Fruit fly (Drosophila melanogaster) whole organism, embryonic: ENCODE data around the gene CG5506.
A peak's percentile ranks its signal among the peaks of the same experiment; 100 is the strongest.

ENCODE experiments used
- BEAF-32 ChIP-seq: fragments of 200-800 bp; sonication (Bioruptor generic); optimal IDR thresholded peaks from 3 replicates; lab custom pipeline; 2017; ENCODE audit warnings: missing biosample characterization, missing genetic modification characterization, mild to moderate bottlenecking, moderate library complexity, missing genetic modification reagents
- CG10267 ChIP-seq: fragments of 200-800 bp; sonication (Bioruptor generic); optimal IDR thresholded peaks from 2 replicates; lab custom pipeline; 2018; ENCODE audit warnings: missing biosample characterization, mild to moderate bottlenecking, missing genetic modification characterization, moderate library complexity
- CG11723 ChIP-seq: fragments of 200-800 bp; sonication (Bioruptor generic); optimal IDR thresholded peaks from 2 replicates; lab custom pipeline; 2017; ENCODE audit warnings: missing biosample characterization, mild to moderate bottlenecking, missing genetic modification characterization
- CG12769 ChIP-seq: fragments of 200-800 bp; sonication (Bioruptor generic); optimal IDR thresholded peaks from 2 replicates; lab custom pipeline; 2019; ENCODE audit warnings: missing biosample characterization, mild to moderate bottlenecking, missing genetic modification characterization, moderate library complexity
- CG13894 ChIP-seq: fragments of 200-800 bp; sonication (Bioruptor generic); optimal IDR thresholded peaks from 3 replicates; lab custom pipeline; 2018; ENCODE audit warnings: missing biosample characterization, mild to moderate bottlenecking, missing genetic modification characterization, moderate library complexity
- CG17359 ChIP-seq: fragments of 200-800 bp; sonication (Bioruptor generic); optimal IDR thresholded peaks from 3 replicates; lab custom pipeline; 2018; ENCODE audit warnings: missing biosample characterization, mild to moderate bottlenecking, missing genetic modification characterization, moderate library complexity
- CG17829 ChIP-seq: fragments of 200-800 bp; optimal IDR thresholded peaks from 2 replicates; lab custom pipeline; 2019; ENCODE audit warnings: missing biosample characterization, mild to moderate bottlenecking, missing genetic modification characterization, moderate library complexity
- CG2116 ChIP-seq: fragments of 200-800 bp; sonication (Bioruptor generic); optimal IDR thresholded peaks from 3 replicates; lab custom pipeline; 2018; ENCODE audit warnings: missing biosample characterization, mild to moderate bottlenecking, missing genetic modification characterization
- CG2129 ChIP-seq: fragments of 200-800 bp; sonication (Bioruptor generic); IDR thresholded peaks from 2 replicates; pipeline ENCODE4 v1.3.6; 2022; ENCODE audit warnings: missing biosample characterization, missing genetic modification characterization; ENCODE audit not compliant: partially characterized antibody
- CG2712 ChIP-seq: fragments of 200-800 bp; optimal IDR thresholded peaks from 3 replicates; lab custom pipeline; 2019; ENCODE audit warnings: missing biosample characterization, mild to moderate bottlenecking, missing genetic modification characterization, moderate library complexity
- CG30020 ChIP-seq: fragments of 200-800 bp; optimal IDR thresholded peaks from 2 replicates; lab custom pipeline; 2019; ENCODE audit warnings: missing biosample characterization, mild to moderate bottlenecking, missing genetic modification characterization, moderate library complexity
- CG32772 ChIP-seq: fragments of 200-800 bp; sonication (Bioruptor generic); IDR thresholded peaks from 2 replicates; pipeline ENCODE4 v1.3.6; 2022; ENCODE audit warnings: missing biosample characterization, missing genetic modification characterization
- CG34422 ChIP-seq: fragments of 200-800 bp; sonication (Bioruptor generic); IDR thresholded peaks from 3 replicates; pipeline ENCODE4 v1.3.6; 2022; ENCODE audit warnings: missing biosample characterization, missing genetic modification characterization
- CG4360 ChIP-seq: fragments of 200-800 bp; sonication (Bioruptor generic); IDR thresholded peaks from 2 replicates; pipeline ENCODE4 v1.3.6; 2022; ENCODE audit warnings: missing biosample characterization, missing genetic modification characterization
- CG6272 ChIP-seq: fragments of 200-800 bp; sonication (Bioruptor generic); IDR thresholded peaks from 2 replicates; pipeline ENCODE4 v1.3.6; 2022; ENCODE audit warnings: missing biosample characterization, missing genetic modification characterization
- CG9609 ChIP-seq: fragments of 200-800 bp; sonication (Bioruptor generic); optimal IDR thresholded peaks from 3 replicates; lab custom pipeline; 2016; ENCODE audit warnings: missing biosample characterization, missing genetic modification characterization
- CTCF ChIP-seq: fragments of 200-800 bp; sonication (Bioruptor generic); optimal IDR thresholded peaks from 2 replicates; lab custom pipeline; 2017; ENCODE audit warnings: missing biosample characterization, mild to moderate bottlenecking, missing genetic modification characterization, moderate library complexity
- CoRest ChIP-seq: fragments of 200-800 bp; sonication (Bioruptor generic); optimal IDR thresholded peaks from 3 replicates; lab custom pipeline; 2018; ENCODE audit warnings: missing biosample characterization, mild to moderate bottlenecking, missing genetic modification characterization, moderate library complexity
- CrebB ChIP-seq: fragments of 200-800 bp; sonication (Bioruptor generic); optimal IDR thresholded peaks from 3 replicates; lab custom pipeline; 2018; ENCODE audit warnings: missing biosample characterization, mild to moderate bottlenecking, missing genetic modification characterization
- Dref ChIP-seq: fragments of 200-800 bp; sonication (Bioruptor generic); IDR thresholded peaks from 2 replicates; pipeline ENCODE4 v1.3.6; 2022; ENCODE audit warnings: missing biosample characterization, missing genetic modification characterization
- Ets97D ChIP-seq: fragments of 200-800 bp; sonication (Bioruptor generic); optimal IDR thresholded peaks from 3 replicates; lab custom pipeline; 2016; ENCODE audit warnings: missing biosample characterization, missing genetic modification characterization
- Fer1 ChIP-seq: fragments of 200-800 bp; sonication (Bioruptor generic); optimal IDR thresholded peaks from 2 replicates; lab custom pipeline; 2017; ENCODE audit warnings: missing biosample characterization, mild to moderate bottlenecking, missing genetic modification characterization
- Hmr ChIP-seq: fragments of 200-800 bp; sonication (Bioruptor generic); optimal IDR thresholded peaks from 3 replicates; lab custom pipeline; 2017; ENCODE audit warnings: mild to moderate bottlenecking, missing biosample characterization, missing genetic modification reagents, missing genetic modification characterization
- Hr39 ChIP-seq: fragments of >200 bp; optimal IDR thresholded peaks from 2 replicates; lab custom pipeline; 2017
- NFAT ChIP-seq: fragments of 200-800 bp; sonication (Bioruptor generic); IDR thresholded peaks from 2 replicates; pipeline ENCODE4 v1.3.6; 2022; ENCODE audit warnings: missing biosample characterization, missing genetic modification characterization
- Nf-YC ChIP-seq: fragments of 200-800 bp; optimal IDR thresholded peaks from 3 replicates; lab custom pipeline; 2019; ENCODE audit warnings: missing biosample characterization, mild to moderate bottlenecking, missing genetic modification characterization, moderate library complexity
- PHDP ChIP-seq: fragments of 200-800 bp; sonication (Bioruptor generic); optimal IDR thresholded peaks from 3 replicates; lab custom pipeline; 2018; ENCODE audit warnings: missing biosample characterization, mild to moderate bottlenecking, missing genetic modification characterization, moderate library complexity
- Ravus ChIP-seq: fragments of 200-800 bp; sonication (Bioruptor generic); IDR thresholded peaks from 2 replicates; pipeline ENCODE4 v1.3.6; 2022; ENCODE audit warnings: missing biosample characterization, missing genetic modification characterization
- Vsx1 ChIP-seq: fragments of 200-800 bp; sonication (Bioruptor generic); optimal IDR thresholded peaks from 2 replicates; lab custom pipeline; 2017; ENCODE audit warnings: missing biosample characterization, mild to moderate bottlenecking, missing genetic modification characterization, missing genetic modification reagents
- ab ChIP-seq: fragments of 200-800 bp; sonication (Bioruptor generic); optimal IDR thresholded peaks from 2 replicates; lab custom pipeline; 2016; ENCODE audit warnings: missing biosample characterization, missing genetic modification characterization
- abd-A ChIP-seq: fragments of 200-800 bp; sonication (Bioruptor generic); optimal IDR thresholded peaks from 3 replicates; lab custom pipeline; 2019; ENCODE audit warnings: missing biosample characterization, mild to moderate bottlenecking, missing genetic modification characterization, moderate library complexity
- ac ChIP-seq: fragments of 200-800 bp; sonication (Bioruptor generic); optimal IDR thresholded peaks from 3 replicates; lab custom pipeline; 2017; ENCODE audit warnings: missing biosample characterization, mild to moderate bottlenecking, missing genetic modification characterization
- da ChIP-seq: fragments of 200-800 bp; sonication (Bioruptor generic); optimal IDR thresholded peaks from 2 replicates; lab custom pipeline; 2016; ENCODE audit warnings: missing biosample characterization, missing genetic modification characterization
- ems ChIP-seq: fragments of 200-800 bp; sonication (Bioruptor generic); optimal IDR thresholded peaks from 3 replicates; lab custom pipeline; 2016; ENCODE audit warnings: missing biosample characterization, missing genetic modification characterization
- ewg ChIP-seq: fragments of 200-800 bp; sonication (Bioruptor generic); optimal IDR thresholded peaks from 3 replicates; lab custom pipeline; 2017; ENCODE audit warnings: mild to moderate bottlenecking, missing biosample characterization, missing genetic modification reagents, missing genetic modification characterization
- fd64A ChIP-seq: fragments of 200-800 bp; sonication (Bioruptor generic); optimal IDR thresholded peaks from 3 replicates; lab custom pipeline; 2018; ENCODE audit warnings: missing biosample characterization, mild to moderate bottlenecking, missing genetic modification characterization
- jing ChIP-seq: fragments of 200-800 bp; sonication (Bioruptor generic); optimal IDR thresholded peaks from 2 replicates; lab custom pipeline; 2018; ENCODE audit warnings: missing biosample characterization, mild to moderate bottlenecking, missing genetic modification characterization
- ken ChIP-seq: fragments of 200-800 bp; sonication (Bioruptor generic); IDR thresholded peaks from 3 replicates; pipeline ENCODE4 v1.3.6; 2022; ENCODE audit warnings: missing biosample characterization, missing genetic modification characterization
- mirr ChIP-seq: fragments of 200-800 bp; sonication (Bioruptor generic); optimal IDR thresholded peaks from 3 replicates; lab custom pipeline; 2018; ENCODE audit warnings: missing biosample characterization, mild to moderate bottlenecking, missing genetic modification characterization
- nmo ChIP-seq: fragments of 200-800 bp; sonication (Bioruptor generic); optimal IDR thresholded peaks from 2 replicates; lab custom pipeline; 2018; ENCODE audit warnings: missing biosample characterization, mild to moderate bottlenecking, missing genetic modification characterization, moderate library complexity
- rib ChIP-seq: fragments of 200-800 bp; sonication (Bioruptor generic); IDR thresholded peaks from 2 replicates; pipeline ENCODE4 v1.3.6; 2022; ENCODE audit warnings: missing biosample characterization, missing genetic modification characterization
- sc ChIP-seq, 3 experiments: fragments of >200 bp in 2 of 3; fragments of 200-800 bp in 1 of 3; sonication (Bioruptor generic) in 1 of 3; optimal IDR thresholded peaks; 2 replicates in 2 of 3; 3 replicates in 1 of 3; lab custom pipeline; 2017; ENCODE audit warnings: mild to moderate bottlenecking in 1 of 3, missing biosample characterization in 1 of 3, missing genetic modification characterization in 1 of 3, missing genetic modification reagents in 1 of 3
- scrt ChIP-seq: fragments of 200-800 bp; sonication (Bioruptor generic); optimal IDR thresholded peaks from 2 replicates; lab custom pipeline; 2018; ENCODE audit warnings: missing biosample characterization, mild to moderate bottlenecking, missing genetic modification characterization, moderate library complexity
- stc ChIP-seq: fragments of 200-800 bp; sonication (Bioruptor generic); IDR thresholded peaks from 2 replicates; pipeline ENCODE4 v1.3.6; 2022; ENCODE audit warnings: missing biosample characterization, missing genetic modification characterization
- stwl ChIP-seq: fragments of 200-800 bp; sonication (Bioruptor generic); optimal IDR thresholded peaks from 3 replicates; lab custom pipeline; 2018; ENCODE audit warnings: missing biosample characterization, mild to moderate bottlenecking, missing genetic modification characterization, moderate library complexity
- tll ChIP-seq, 2 experiments: fragments of 200-800 bp in 1 of 2; fragments of >200 bp in 1 of 2; sonication (Bioruptor generic) in 1 of 2; optimal IDR thresholded peaks; 2 replicates each; lab custom pipeline; 2017 to 2019; ENCODE audit warnings: missing biosample characterization in 2 of 2, missing genetic modification characterization in 2 of 2, mild to moderate bottlenecking in 1 of 2, moderate library complexity in 1 of 2
- unpg ChIP-seq: fragments of 200-800 bp; sonication (Bioruptor generic); optimal IDR thresholded peaks from 3 replicates; lab custom pipeline; 2018; ENCODE audit warnings: missing biosample characterization, mild to moderate bottlenecking, missing genetic modification characterization, moderate library complexity
- zen ChIP-seq: fragments of 200-800 bp; sonication (Bioruptor generic); optimal IDR thresholded peaks from 3 replicates; lab custom pipeline; 2018; ENCODE audit warnings: missing biosample characterization, mild to moderate bottlenecking, missing genetic modification characterization, moderate library complexity
- zf30C ChIP-seq: fragments of 200-800 bp; sonication (Bioruptor generic); optimal IDR thresholded peaks from 3 replicates; lab custom pipeline; 2018; ENCODE audit warnings: missing biosample characterization, mild to moderate bottlenecking, missing genetic modification characterization

Gene CG5506

dm6 chr3L:17907609-17908160, 23.5 kb upstream of the CG5506 start, which contains the start of the genes Prestin and Wdr92 (continued):
- TF ChIP-seq PHDP (tag; lab: Kevin White, UChicago) (peak; percentile 28), CG17829 (peak; percentile 19), CG6272 (GFP tag; lab: Robert Waterston, UW) (no peak), Fer1 (GFP tag; lab: Kevin White, UChicago) (peak; percentile 72), CG12769 (tag; lab: Kevin White, UChicago) (peak; percentile 45), unpg (GFP tag; lab: Kevin White, UChicago) (peak; percentile 8), tll (GFP tag; optimal IDR thresholded peaks at IDR 0.05; lab: Kevin White, UChicago) (no peak), CG2116 (GFP tag; lab: Kevin White, UChicago) (peak; percentile 48), abd-A (peak; percentile 55), Vsx1 (GFP tag; lab: Kevin White, UChicago) (peak; percentile 6), ken (GFP tag; lab: Robert Waterston, UW) (no peak), ems (no peak), Ravus (GFP tag; lab: Robert Waterston, UW) (no peak), CG17359 (peak; percentile 28), Dref (GFP tag; lab: Robert Waterston, UW) (no peak), zen (tag; lab: Kevin White, UChicago) (no peak), CrebB (tag; lab: Kevin White, UChicago) (no peak), CG2129 (GFP tag; lab: Robert Waterston, UW) (peak; percentile 36; the same call in 1 of the 2 replicates), zf30C (GFP tag; lab: Kevin White, UChicago) (no peak), NFAT (GFP tag; lab: Robert Waterston, UW) (no peak), Hr39 (lab: Kevin White, UChicago) (no peak), CTCF (GFP tag; lab: Kevin White, UChicago) (peak; percentile 56), stc (GFP tag; lab: Robert Waterston, UW) (peak; percentile 48; the same call in 1 of the 2 replicates), Ets97D (no peak), scrt (GFP tag; lab: Kevin White, UChicago) (peak; percentile 56), CG4360 (GFP tag; lab: Robert Waterston, UW) (peak; percentile 69), nmo (GFP tag; lab: Kevin White, UChicago) (peak; percentile 47), Nf-YC (tag; lab: Kevin White, UChicago) (peak; percentile 60), rib (GFP tag; lab: Robert Waterston, UW) (0 out of 2 replicates have a peak, but pooled peaks have one; percentile 18), Hmr (GFP tag; lab: Kevin White, UChicago) (peak; percentile 56), BEAF-32 (GFP tag; lab: Kevin White, UChicago) (peak; percentile 90), CG11723 (GFP tag; lab: Kevin White, UChicago) (no peak), CG2712 (tag; lab: Kevin White, UChicago) (peak; percentile 25), fd64A (GFP tag; lab: Kevin White, UChicago) (no peak), da (GFP tag; lab: Kevin White, UChicago) (no peak), stwl (tag; lab: Kevin White, UChicago) (peak; percentile 66), CG10267 (tag; lab: Kevin White, UChicago) (peak; percentile 65), jing (GFP tag; lab: Kevin White, UChicago) (no peak), CG34422 (peak; percentile 55; the same call in 1 of the 3 replicates), CoRest (tag; lab: Kevin White, UChicago) (peak; percentile 28), CG9609 (GFP tag; lab: Kevin White, UChicago) (no peak), ewg (no peak), CG32772 (GFP tag; lab: Robert Waterston, UW) (peak; percentile 24; the same call in 1 of the 2 replicates), mirr (GFP tag; lab: Kevin White, UChicago) (peak; percentile 44), ac (GFP tag; lab: Kevin White, UChicago) (no peak), CG30020 (tag; lab: Kevin White, UChicago) (peak; percentile 21), ab (GFP tag; lab: Kevin White, UChicago) (no peak), CG13894 (tag; lab: Kevin White, UChicago) (peak; percentile 63), sc (optimal IDR thresholded peaks at IDR 0.05; lab: Kevin White, UChicago) (no peak), sc (GFP tag; optimal IDR thresholded peaks at IDR 0.05; lab: Kevin White, UChicago) (no peak)
